Fruit fly (Drosophila melanogaster) whole organism, embryonic: Measurements from ENCODE around the gene MSBP.

Experiments used
- Atf-2 ChIP-seq: fragments of 200-800 bp; sonication (Bioruptor generic); optimal IDR thresholded peaks from 2 replicates; lab custom pipeline; 2016; ENCODE audit warnings: missing biosample characterization, missing genetic modification characterization
- B-H2 ChIP-seq: fragments of 200-800 bp; sonication (Bioruptor generic); optimal IDR thresholded peaks from 2 replicates; lab custom pipeline; 2018; ENCODE audit warnings: missing biosample characterization, mild to moderate bottlenecking, missing genetic modification characterization
- BEAF-32 ChIP-seq: fragments of 200-800 bp; sonication (Bioruptor generic); optimal IDR thresholded peaks from 3 replicates; lab custom pipeline; 2017; ENCODE audit warnings: missing biosample characterization, missing genetic modification characterization, mild to moderate bottlenecking, moderate library complexity, missing genetic modification reagents
- CG10209 ChIP-seq: fragments of 200-800 bp; sonication (Bioruptor generic); optimal IDR thresholded peaks from 3 replicates; lab custom pipeline; 2017; ENCODE audit warnings: missing biosample characterization, mild to moderate bottlenecking, missing genetic modification characterization, missing genetic modification reagents
- CG11504 ChIP-seq: fragments of 200-800 bp; sonication (Bioruptor generic); optimal IDR thresholded peaks from 3 replicates; lab custom pipeline; 2019; ENCODE audit warnings: missing biosample characterization, mild to moderate bottlenecking, missing genetic modification characterization, moderate library complexity
- CG11695 ChIP-seq: fragments of 200-800 bp; sonication (Bioruptor generic); IDR thresholded peaks from 3 replicates; pipeline ENCODE4 v1.3.6; 2022; ENCODE audit warnings: missing biosample characterization, missing genetic modification characterization
- CG12219 ChIP-seq: fragments of 200-800 bp; sonication (Bioruptor generic); optimal IDR thresholded peaks from 3 replicates; lab custom pipeline; 2018; ENCODE audit warnings: missing biosample characterization, mild to moderate bottlenecking, missing genetic modification characterization
- CG14710 ChIP-seq: fragments of 200-800 bp; sonication (Bioruptor generic); optimal IDR thresholded peaks from 3 replicates; lab custom pipeline; 2019; ENCODE audit warnings: missing biosample characterization, mild to moderate bottlenecking, missing genetic modification characterization, moderate library complexity
- CG16779 ChIP-seq: fragments of 200-800 bp; sonication (Bioruptor generic); IDR thresholded peaks from 2 replicates; pipeline ENCODE4 v1.3.6; 2022; ENCODE audit warnings: missing biosample characterization, missing genetic modification characterization
- CG2202 ChIP-seq: fragments of 200-800 bp; sonication (Bioruptor generic); optimal IDR thresholded peaks from 2 replicates; lab custom pipeline; 2018; ENCODE audit warnings: missing biosample characterization, mild to moderate bottlenecking, missing genetic modification characterization
- CG2678 ChIP-seq: fragments of 200-800 bp; sonication (Bioruptor generic); optimal IDR thresholded peaks from 3 replicates; lab custom pipeline; 2019; ENCODE audit warnings: missing biosample characterization, mild to moderate bottlenecking, missing genetic modification characterization, moderate library complexity
- CG42726 ChIP-seq: fragments of 200-800 bp; sonication (Bioruptor generic); IDR thresholded peaks from 2 replicates; pipeline ENCODE4 v1.3.6; 2022; ENCODE audit warnings: missing biosample characterization, missing genetic modification characterization; ENCODE audit not compliant: partially characterized antibody
- CG4328 ChIP-seq: fragments of 200-800 bp; sonication (Bioruptor generic); optimal IDR thresholded peaks from 3 replicates; lab custom pipeline; 2017; ENCODE audit warnings: missing biosample characterization, missing genetic modification reagents, missing genetic modification characterization
- CG4424 ChIP-seq: fragments of 200-800 bp; sonication (Bioruptor generic); optimal IDR thresholded peaks from 3 replicates; lab custom pipeline; 2016; ENCODE audit warnings: missing biosample characterization, missing genetic modification characterization
- CG4617 ChIP-seq: fragments of 200-800 bp; sonication (Bioruptor generic); optimal IDR thresholded peaks from 3 replicates; lab custom pipeline; 2016; ENCODE audit warnings: missing biosample characterization, missing genetic modification characterization, borderline replicate concordance
- CG4820 ChIP-seq: fragments of 200-800 bp; sonication (Bioruptor generic); optimal IDR thresholded peaks from 3 replicates; lab custom pipeline; 2016; ENCODE audit warnings: missing biosample characterization, missing genetic modification characterization
- CG6272 ChIP-seq: fragments of 200-800 bp; sonication (Bioruptor generic); IDR thresholded peaks from 2 replicates; pipeline ENCODE4 v1.3.6; 2022; ENCODE audit warnings: missing biosample characterization, missing genetic modification characterization
- CG6854 ChIP-seq: fragments of 200-800 bp; sonication (Bioruptor generic); optimal IDR thresholded peaks from 3 replicates; lab custom pipeline; 2017; ENCODE audit warnings: missing biosample characterization, mild to moderate bottlenecking, missing genetic modification characterization
- CG8765 ChIP-seq: fragments of 200-800 bp; sonication (Bioruptor generic); IDR thresholded peaks from 2 replicates; pipeline ENCODE4 v1.3.6; 2022; ENCODE audit warnings: missing biosample characterization, missing genetic modification characterization
- CG9727 ChIP-seq: fragments of 200-800 bp; sonication (Bioruptor generic); optimal IDR thresholded peaks from 3 replicates; lab custom pipeline; 2017; ENCODE audit warnings: missing biosample characterization, mild to moderate bottlenecking, missing genetic modification characterization
- Dp ChIP-seq: fragments of 200-800 bp; sonication (Bioruptor generic); optimal IDR thresholded peaks from 2 replicates; lab custom pipeline; 2018; ENCODE audit warnings: missing biosample characterization, mild to moderate bottlenecking, missing genetic modification characterization, moderate library complexity
- Fer2 ChIP-seq: fragments of 200-800 bp; sonication (Bioruptor generic); optimal IDR thresholded peaks from 2 replicates; lab custom pipeline; 2018; ENCODE audit warnings: missing biosample characterization, mild to moderate bottlenecking, missing genetic modification characterization, moderate library complexity
- HLHmδ ChIP-seq: fragments of 200-800 bp; sonication (Bioruptor generic); optimal IDR thresholded peaks from 2 replicates; lab custom pipeline; 2018; ENCODE audit warnings: missing biosample characterization, mild to moderate bottlenecking, missing genetic modification characterization, moderate library complexity
- Hmr ChIP-seq: fragments of 200-800 bp; sonication (Bioruptor generic); optimal IDR thresholded peaks from 3 replicates; lab custom pipeline; 2017; ENCODE audit warnings: mild to moderate bottlenecking, missing biosample characterization, missing genetic modification reagents, missing genetic modification characterization
- Jarid2 ChIP-seq: fragments of 200-800 bp; sonication (Bioruptor generic); optimal IDR thresholded peaks from 3 replicates; lab custom pipeline; 2017; ENCODE audit warnings: mild to moderate bottlenecking, missing biosample characterization, missing genetic modification reagents, missing genetic modification characterization
- NC2α ChIP-seq: fragments of 200-800 bp; sonication (Bioruptor generic); optimal IDR thresholded peaks from 2 replicates; lab custom pipeline; 2016; ENCODE audit warnings: missing biosample characterization, missing genetic modification characterization
- Nf-YA ChIP-seq: fragments of 200-800 bp; sonication (Bioruptor generic); IDR thresholded peaks from 2 replicates; pipeline ENCODE4 v1.3.6; 2022; ENCODE audit warnings: missing biosample characterization, missing genetic modification characterization
- Pdp1 ChIP-seq, 2 experiments: fragments of 200-800 bp; sonication (Bioruptor generic); optimal IDR thresholded peaks; 3 replicates each; lab custom pipeline; 2016; ENCODE audit warnings: missing biosample characterization in 2 of 2, missing genetic modification characterization in 2 of 2, mild to moderate bottlenecking in 1 of 2, moderate library complexity in 1 of 2
- Rx ChIP-seq: fragments of 200-800 bp; sonication (Bioruptor generic); IDR thresholded peaks from 2 replicates; pipeline ENCODE4 v1.3.6; 2022; ENCODE audit warnings: missing biosample characterization, missing genetic modification characterization
- Scr ChIP-seq: fragments of 200-800 bp; sonication (Bioruptor generic); IDR thresholded peaks from 2 replicates; pipeline ENCODE4 v1.3.6; 2022; ENCODE audit warnings: missing biosample characterization, missing genetic modification characterization; ENCODE audit not compliant: partially characterized antibody
- Sox100B ChIP-seq: fragments of 200-800 bp; sonication (Bioruptor generic); optimal IDR thresholded peaks from 3 replicates; lab custom pipeline; 2018; ENCODE audit warnings: missing biosample characterization, mild to moderate bottlenecking, missing genetic modification characterization
- Ssrp ChIP-seq: fragments of 200-800 bp; sonication (Bioruptor generic); optimal IDR thresholded peaks from 2 replicates; lab custom pipeline; 2018; ENCODE audit warnings: missing biosample characterization, mild to moderate bottlenecking, missing genetic modification characterization, moderate library complexity
- cato ChIP-seq: fragments of 200-800 bp; sonication (Bioruptor generic); optimal IDR thresholded peaks from 2 replicates; lab custom pipeline; 2016; ENCODE audit warnings: missing biosample characterization, missing genetic modification characterization, borderline replicate concordance
- cwo ChIP-seq: fragments of 200-800 bp; sonication (Bioruptor generic); optimal IDR thresholded peaks from 3 replicates; lab custom pipeline; 2017; ENCODE audit warnings: missing biosample characterization, missing genetic modification characterization, mild to moderate bottlenecking, moderate library complexity, missing genetic modification reagents
- danr ChIP-seq: fragments of 200-800 bp; sonication (Bioruptor generic); IDR thresholded peaks from 2 replicates; pipeline ENCODE4 v1.3.6; 2022; ENCODE audit warnings: missing biosample characterization, missing genetic modification characterization
- dmrt11E ChIP-seq: fragments of 200-800 bp; sonication (Bioruptor generic); optimal IDR thresholded peaks from 3 replicates; lab custom pipeline; 2018; ENCODE audit warnings: missing biosample characterization, mild to moderate bottlenecking, missing genetic modification characterization, moderate library complexity
- en ChIP-seq: fragments of 200-800 bp; sonication (Bioruptor generic); optimal IDR thresholded peaks from 2 replicates; lab custom pipeline; 2016; ENCODE audit warnings: missing biosample characterization, missing genetic modification characterization
- esg ChIP-seq: fragments of 200-800 bp; sonication (Bioruptor generic); conservative IDR thresholded peaks from 2 replicates; pipeline ENCODE4 v1.3.6; 2022; ENCODE audit warnings: missing biosample characterization, missing genetic modification characterization
- jing ChIP-seq: fragments of 200-800 bp; sonication (Bioruptor generic); optimal IDR thresholded peaks from 2 replicates; lab custom pipeline; 2018; ENCODE audit warnings: missing biosample characterization, mild to moderate bottlenecking, missing genetic modification characterization
- ken ChIP-seq: fragments of 200-800 bp; sonication (Bioruptor generic); IDR thresholded peaks from 3 replicates; pipeline ENCODE4 v1.3.6; 2022; ENCODE audit warnings: missing biosample characterization, missing genetic modification characterization
- lilli ChIP-seq: fragments of 200-800 bp; sonication (Bioruptor generic); optimal IDR thresholded peaks from 3 replicates; lab custom pipeline; 2016; ENCODE audit warnings: missing biosample characterization, missing genetic modification characterization
- lola ChIP-seq, 3 experiments: fragments of >200 bp in 2 of 3; fragments of 200-800 bp in 1 of 3; sonication (Bioruptor generic) in 1 of 3; optimal IDR thresholded peaks; 2 replicates each; lab custom pipeline; 2017 to 2019; ENCODE audit warnings: missing biosample characterization in 3 of 3, missing genetic modification characterization in 3 of 3, mild to moderate bottlenecking in 1 of 3, moderate library complexity in 1 of 3
- maf-S ChIP-seq: fragments of 200-800 bp; sonication (Bioruptor generic); optimal IDR thresholded peaks from 2 replicates; lab custom pipeline; 2016; ENCODE audit warnings: missing biosample characterization, missing genetic modification characterization
- otp ChIP-seq: fragments of 200-800 bp; sonication (Bioruptor generic); IDR thresholded peaks from 3 replicates; pipeline ENCODE4, ENCODE4 v1.3.6; 2022; ENCODE audit warnings: missing biosample characterization, missing genetic modification characterization
- ranshi ChIP-seq: fragments of 200-800 bp; sonication (Bioruptor generic); IDR thresholded peaks from 2 replicates; pipeline ENCODE4 v1.3.6; 2022; ENCODE audit warnings: missing biosample characterization, missing genetic modification characterization
- sens ChIP-seq: fragments of 200-800 bp; sonication (Bioruptor generic); peaks from one replicate; lab custom pipeline; 2016; ENCODE audit warnings: missing biosample characterization, missing genetic modification characterization
- slbo ChIP-seq: fragments of 200-800 bp; sonication (Bioruptor generic); IDR thresholded peaks from 2 replicates; pipeline ENCODE4 v1.3.6; 2022; ENCODE audit warnings: missing biosample characterization, missing genetic modification characterization
- twi ChIP-seq: fragments of 200-800 bp; optimal IDR thresholded peaks from 2 replicates; lab custom pipeline; 2019; ENCODE audit warnings: missing biosample characterization, mild to moderate bottlenecking, missing genetic modification characterization, moderate library complexity
- tx ChIP-seq: fragments of 200-800 bp; sonication (Bioruptor generic); optimal IDR thresholded peaks from 2 replicates; lab custom pipeline; 2016; ENCODE audit warnings: missing biosample characterization, missing genetic modification characterization
- vvl ChIP-seq: fragments of 200-800 bp; sonication (Bioruptor generic); IDR thresholded peaks from 2 replicates; pipeline ENCODE4 v1.3.6; 2022; ENCODE audit warnings: missing biosample characterization, missing genetic modification characterization
- zfh1 ChIP-seq: fragments of 200-800 bp; sonication (Bioruptor generic); IDR thresholded peaks from 3 replicates; pipeline ENCODE4 v1.3.6; 2022; ENCODE audit warnings: missing biosample characterization, missing genetic modification characterization

Gene MSBP

DNA sequence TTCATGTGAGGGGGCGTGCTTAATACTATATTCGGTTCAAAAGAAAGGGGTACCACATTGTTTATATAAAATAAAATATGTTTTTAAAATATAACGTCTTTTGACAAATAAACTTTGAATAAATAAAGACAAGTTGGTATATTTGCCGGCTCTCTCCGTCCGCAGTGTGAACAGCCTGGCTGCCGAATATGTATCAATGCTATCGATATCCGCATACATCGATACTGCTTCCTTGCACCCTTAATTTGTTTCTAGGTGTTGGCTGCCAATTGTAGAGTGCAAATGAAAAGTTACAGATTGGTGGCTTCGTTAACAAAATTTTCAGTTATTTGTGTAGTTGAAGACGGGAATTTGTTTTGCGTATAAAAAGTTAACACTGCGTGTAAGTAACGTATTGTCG, 30.0 kb downstream of the MSBP start, which contains the start of gene Gbeta13F (continued):
- TF ChIP-seq sens (peak; percentile 17), CG6272 (GFP tag; lab: Robert Waterston, UW) (no peak), CG8765 (GFP tag; lab: Robert Waterston, UW) (no peak), B-H2 (GFP tag; lab: Kevin White, UChicago) (no peak), CG4617 (GFP tag; lab: Kevin White, UChicago) (no peak), vvl (GFP tag; lab: Robert Waterston, UW) (peak; percentile 24; the same call in 1 of the 2 replicates), cato (no peak), Dp (GFP tag; lab: Kevin White, UChicago) (no peak), danr (no peak), slbo (peak; percentile 60), CG11504 (tag; lab: Kevin White, UChicago) (no peak), CG4328 (GFP tag; lab: Kevin White, UChicago) (no peak), otp (no peak), CG16779 (GFP tag; lab: Robert Waterston, UW) (no peak), esg (GFP tag; lab: Robert Waterston, UW) (no peak), maf-S (GFP tag; lab: Kevin White, UChicago) (no peak), dmrt11E (no peak), CG4820 (GFP tag; lab: Kevin White, UChicago) (no peak), ken (GFP tag; lab: Robert Waterston, UW) (no peak), CG2678 (tag; lab: Kevin White, UChicago) (no peak), Hmr (GFP tag; lab: Kevin White, UChicago) (no peak), BEAF-32 (GFP tag; lab: Kevin White, UChicago) (peak; percentile 70), lola (GFP tag; optimal IDR thresholded peaks at IDR 0.05; lab: Kevin White, UChicago) (no peak), zfh1 (GFP tag; lab: Robert Waterston, UW) (no peak), Atf-2 (GFP tag; lab: Kevin White, UChicago) (no peak), CG11695 (GFP tag; lab: Robert Waterston, UW) (no peak), HLHmδ (no peak), CG2202 (tag; lab: Kevin White, UChicago) (no peak), en (GFP tag; lab: Kevin White, UChicago) (no peak), Fer2 (tag; lab: Kevin White, UChicago) (no peak), CG10209 (GFP tag; lab: Kevin White, UChicago) (no peak), Sox100B (no peak), twi (tag; lab: Kevin White, UChicago) (no peak), ranshi (GFP tag; lab: Robert Waterston, UW) (no peak), NC2α (GFP tag; lab: Kevin White, UChicago) (no peak), CG6854 (GFP tag; lab: Kevin White, UChicago) (no peak), lilli (GFP tag; lab: Kevin White, UChicago) (no peak), Jarid2 (no peak), CG14710 (tag; lab: Kevin White, UChicago) (no peak), Rx (GFP tag; lab: Robert Waterston, UW) (no peak), Pdp1 (GFP tag; optimal IDR thresholded peaks at IDR 0.05; lab: Kevin White, UChicago) (no peak), jing (GFP tag; lab: Kevin White, UChicago) (no peak), tx (GFP tag; lab: Kevin White, UChicago) (no peak), Scr (GFP tag; lab: Robert Waterston, UW) (peak; percentile 56), CG42726 (GFP tag; lab: Robert Waterston, UW) (peak; percentile 53), CG9727 (no peak), Nf-YA (GFP tag; lab: Robert Waterston, UW) (no peak), CG12219 (GFP tag; lab: Kevin White, UChicago) (no peak), Ssrp (no peak), CG4424 (GFP tag; lab: Kevin White, UChicago) (no peak), cwo (GFP tag; lab: Kevin White, UChicago) (no peak)
